Worm (Caenorhabditis elegans) whole organism, midembryonic: Measurements from ENCODE around the gene vpat-1.

Experiments
- T22C8.4 ChIP-seq: fragments of 200-800 bp; sonication (Bioruptor generic); IDR thresholded peaks from 2 replicates; pipeline ENCODE4 v1.3.6; 2022; ENCODE audit warnings: missing genetic modification characterization, missing compliant biosample characterization
- flt-1 ChIP-seq: fragments of 200-800 bp; sonication (Bioruptor generic); IDR thresholded peaks from 2 replicates; pipeline ENCODE4 v1.3.6; 2022; ENCODE audit warnings: missing genetic modification characterization, missing compliant biosample characterization
- klf-2 ChIP-seq: fragments of 200-800 bp; sonication (Bioruptor generic); conservative IDR thresholded peaks from 2 replicates; pipeline ENCODE4 v1.3.6; 2022; ENCODE audit warnings: missing genetic modification reagents, missing genetic modification characterization, missing compliant biosample characterization
- med-1 ChIP-seq: sonication (generic microtip); optimal IDR thresholded peaks from 2 replicates; lab custom pipeline; 2017; ENCODE audit warnings: missing genetic modification characterization, mild to moderate bottlenecking, missing compliant biosample characterization, antibody characterized with exemption, missing genetic modification reagents; ENCODE audit not compliant: insufficient read depth
- tab-1 ChIP-seq: fragments of 200-800 bp; sonication (Bioruptor generic); IDR thresholded peaks from 2 replicates; pipeline ENCODE4 v1.3.6; 2022; ENCODE audit warnings: missing genetic modification characterization, missing compliant biosample characterization
- ztf-29 ChIP-seq: fragments of 200-800 bp; sonication (Bioruptor generic); IDR thresholded peaks from 2 replicates; pipeline ENCODE4 v1.3.6; 2022; ENCODE audit warnings: missing genetic modification reagents, missing genetic modification characterization, missing compliant biosample characterization

DNA sequence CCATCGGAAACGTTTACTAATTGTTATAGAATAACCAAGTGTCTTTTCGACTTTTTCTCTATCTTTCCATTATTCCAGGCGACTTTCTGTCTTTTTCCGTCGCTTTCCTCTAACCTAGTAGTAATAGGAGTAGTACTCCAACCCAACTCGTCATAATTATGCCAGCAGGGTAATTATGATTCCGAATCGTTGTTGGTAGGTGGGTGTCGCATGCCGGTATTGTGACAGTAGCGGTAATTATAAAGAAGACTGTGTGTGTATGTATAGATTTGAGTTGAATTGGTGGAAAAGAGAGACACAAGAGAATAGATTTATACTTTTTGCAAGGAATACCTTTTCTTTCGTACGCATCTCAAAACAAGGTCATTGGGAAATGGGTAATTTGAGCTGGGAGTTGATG, 41.0 kb downstream of the vpat-1 start:
- TF ChIP-seq tab-1, result no peak
- no peak for TF ChIP-seq T22C8.4 (GFP tag; lab: Robert Waterston, UW)
- no peak for TF ChIP-seq klf-2 (GFP tag; lab: Robert Waterston, UW)
- TF ChIP-seq ztf-29 (GFP tag; lab: Robert Waterston, UW), result no peak
- no peak for TF ChIP-seq med-1 (GFP tag; lab: Kevin White, UChicago)
- TF ChIP-seq flt-1 (GFP tag; lab: Robert Waterston, UW), result no peak
